Worm (Caenorhabditis elegans): ENCODE measurements around the gene F10G2.10.

ce11 chrV:7282037-7282436 lies 40.0 kb upstream of the F10G2.10 start, which contains the start of gene C13A2.3:
- TF ChIP-seq nhr-77 (tag; optimal IDR thresholded peaks at IDR 0.05) (no peak), ama-1 (optimal IDR thresholded peaks at IDR 0.05) (no peak), unc-62 (GFP tag; optimal IDR thresholded peaks at IDR 0.05) (no peak), lin-13 (GFP tag; optimal IDR thresholded peaks at IDR 0.05) (no peak), elt-1 (tag; optimal IDR thresholded peaks at IDR 0.05) (no peak), lsy-2 (tag; optimal IDR thresholded peaks at IDR 0.05) (no peak), zag-1 (tag; optimal IDR thresholded peaks at IDR 0.05) (no peak)

All from whole organism, L2 larva.